Worm (Caenorhabditis elegans) whole organism, L1 larva: Measurements from ENCODE around the gene ZK354.7.

Experiments used
- ama-1 ChIP-seq: fragments of 150-350 bp; optimal IDR thresholded peaks from 2 replicates; lab custom pipeline; 2014
- swsn-7 ChIP-seq: sonication (generic microtip); optimal IDR thresholded peaks from 2 replicates; lab custom pipeline; 2016; ENCODE audit warnings: missing genetic modification characterization, missing compliant biosample characterization
- tbx-2 ChIP-seq: sonication (generic microtip); optimal IDR thresholded peaks from 2 replicates; lab custom pipeline; 2016; ENCODE audit warnings: missing genetic modification characterization, missing compliant biosample characterization

DNA sequence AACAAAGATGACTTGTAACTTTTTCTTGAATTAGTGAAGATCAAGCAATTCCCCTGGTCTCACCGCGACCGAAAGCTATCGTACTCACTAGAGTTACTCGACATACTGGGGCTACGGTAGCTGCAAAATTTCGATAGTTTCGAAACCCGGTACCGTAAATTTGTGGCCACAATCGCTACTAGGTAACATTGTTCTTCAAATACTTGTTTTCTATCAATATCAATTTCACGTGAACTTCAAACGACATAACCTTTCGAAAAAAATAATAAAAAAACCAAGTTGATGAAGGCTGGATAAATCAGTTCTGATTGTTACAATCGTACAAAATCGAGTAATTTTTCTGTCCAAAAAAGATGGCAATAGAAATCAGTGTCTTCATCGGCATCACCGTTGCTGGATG is 30.4 kb downstream of the ZK354.7 start, which contains the start of gene F36H12.3:
- TF ChIP-seq ama-1, result no peak
- TF ChIP-seq swsn-7 (tag; lab: Kevin White, UChicago), result no peak
- no peak for TF ChIP-seq tbx-2 (tag; lab: Kevin White, UChicago)
